Fruit fly (Drosophila melanogaster) whole organism, embryonic: Measurements from ENCODE around the gene QIL1.

Experiments used
- Ada2b ChIP-seq: fragments of 200-800 bp; sonication (Bioruptor generic); IDR thresholded peaks from 2 replicates; pipeline ENCODE4 v1.3.6; 2022; ENCODE audit warnings: missing biosample characterization, missing genetic modification characterization
- Antp ChIP-seq: fragments of 200-800 bp; sonication (Bioruptor generic); optimal IDR thresholded peaks from 3 replicates; lab custom pipeline; 2016; ENCODE audit warnings: missing biosample characterization, missing genetic modification characterization
- Blimp-1 ChIP-seq: fragments of 200-800 bp; sonication (Bioruptor generic); optimal IDR thresholded peaks from 3 replicates; lab custom pipeline; 2018; ENCODE audit warnings: missing biosample characterization, missing genetic modification characterization, mild to moderate bottlenecking, moderate library complexity, missing genetic modification reagents
- CG11456 ChIP-seq: fragments of 200-800 bp; sonication (Bioruptor generic); IDR thresholded peaks from 3 replicates; pipeline ENCODE4 v1.3.6; 2022; ENCODE audit warnings: missing biosample characterization, missing genetic modification characterization
- CG11504 ChIP-seq: fragments of 200-800 bp; sonication (Bioruptor generic); optimal IDR thresholded peaks from 3 replicates; lab custom pipeline; 2019; ENCODE audit warnings: missing biosample characterization, mild to moderate bottlenecking, missing genetic modification characterization, moderate library complexity
- CG15011 ChIP-seq: fragments of 200-800 bp; sonication (Bioruptor generic); optimal IDR thresholded peaks from 3 replicates; lab custom pipeline; 2018; ENCODE audit warnings: missing biosample characterization, mild to moderate bottlenecking, missing genetic modification characterization
- CG1529 ChIP-seq: fragments of 200-800 bp; sonication (Bioruptor generic); optimal IDR thresholded peaks from 3 replicates; lab custom pipeline; 2018; ENCODE audit warnings: missing biosample characterization, missing genetic modification characterization
- CG15601 ChIP-seq: fragments of 200-800 bp; sonication (Bioruptor generic); optimal IDR thresholded peaks from 3 replicates; lab custom pipeline; 2019; ENCODE audit warnings: missing biosample characterization, mild to moderate bottlenecking, missing genetic modification characterization, moderate library complexity
- CG16815 ChIP-seq: fragments of 200-800 bp; sonication (Bioruptor generic); optimal IDR thresholded peaks from 3 replicates; lab custom pipeline; 2017; ENCODE audit warnings: missing biosample characterization, mild to moderate bottlenecking, missing genetic modification characterization
- CG17186 ChIP-seq: fragments of 200-800 bp; sonication (Bioruptor generic); optimal IDR thresholded peaks from 3 replicates; lab custom pipeline; 2017; ENCODE audit warnings: missing biosample characterization, missing genetic modification reagents, missing genetic modification characterization
- CG17359 ChIP-seq: fragments of 200-800 bp; sonication (Bioruptor generic); optimal IDR thresholded peaks from 3 replicates; lab custom pipeline; 2018; ENCODE audit warnings: missing biosample characterization, mild to moderate bottlenecking, missing genetic modification characterization, moderate library complexity
- CG18011 ChIP-seq: fragments of 200-800 bp; sonication (Bioruptor generic); optimal IDR thresholded peaks from 2 replicates; lab custom pipeline; 2017; ENCODE audit warnings: missing biosample characterization, missing genetic modification characterization, mild to moderate bottlenecking, moderate library complexity, missing genotype
- CG31224 ChIP-seq: fragments of 200-800 bp; sonication (Bioruptor generic); IDR thresholded peaks from 2 replicates; pipeline ENCODE4 v1.3.6; 2022; ENCODE audit warnings: missing biosample characterization, missing genetic modification characterization
- CG3407 ChIP-seq: fragments of 200-800 bp; sonication (Bioruptor generic); optimal IDR thresholded peaks from 2 replicates; lab custom pipeline; 2018; ENCODE audit warnings: missing biosample characterization, mild to moderate bottlenecking, missing genetic modification characterization
- CG5245 ChIP-seq: fragments of 200-800 bp; sonication (Bioruptor generic); optimal IDR thresholded peaks from 3 replicates; lab custom pipeline; 2016; ENCODE audit warnings: missing biosample characterization, missing genetic modification characterization
- CG6254 ChIP-seq: fragments of 200-800 bp; sonication (Bioruptor generic); optimal IDR thresholded peaks from 3 replicates; lab custom pipeline; 2017; ENCODE audit warnings: mild to moderate bottlenecking, missing biosample characterization, missing genetic modification reagents, missing genetic modification characterization
- CG6813 ChIP-seq: fragments of 200-800 bp; sonication (Bioruptor generic); optimal IDR thresholded peaks from 2 replicates; lab custom pipeline; 2017; ENCODE audit warnings: missing biosample characterization, missing genetic modification characterization, mild to moderate bottlenecking, moderate library complexity, missing genetic modification reagents
- CHES-1-like ChIP-seq: fragments of 200-800 bp; sonication (Bioruptor generic); optimal IDR thresholded peaks from 2 replicates; lab custom pipeline; 2016; ENCODE audit warnings: missing biosample characterization, missing genetic modification characterization
- Dek ChIP-seq: fragments of 200-800 bp; sonication (Bioruptor generic); optimal IDR thresholded peaks from 3 replicates; lab custom pipeline; 2019; ENCODE audit warnings: missing biosample characterization, mild to moderate bottlenecking, missing genetic modification characterization, moderate library complexity
- Dref ChIP-seq: fragments of 200-800 bp; sonication (Bioruptor generic); IDR thresholded peaks from 2 replicates; pipeline ENCODE4 v1.3.6; 2022; ENCODE audit warnings: missing biosample characterization, missing genetic modification characterization
- E2f1 ChIP-seq: fragments of 200-800 bp; sonication (Bioruptor generic); IDR thresholded peaks from 2 replicates; pipeline ENCODE4 v1.3.6; 2022; ENCODE audit warnings: missing biosample characterization, missing genetic modification characterization
- ERR ChIP-seq: fragments of 200-800 bp; sonication (Bioruptor generic); optimal IDR thresholded peaks from 2 replicates; lab custom pipeline; 2016; ENCODE audit warnings: missing biosample characterization, missing genetic modification characterization
- HLH54F ChIP-seq: fragments of 200-800 bp; sonication (Bioruptor generic); optimal IDR thresholded peaks from 3 replicates; lab custom pipeline; 2016; ENCODE audit warnings: missing biosample characterization, missing genetic modification characterization
- HLHmδ ChIP-seq: fragments of 200-800 bp; sonication (Bioruptor generic); optimal IDR thresholded peaks from 2 replicates; lab custom pipeline; 2018; ENCODE audit warnings: missing biosample characterization, mild to moderate bottlenecking, missing genetic modification characterization, moderate library complexity
- HmgD ChIP-seq: fragments of 200-800 bp; sonication (Bioruptor generic); optimal IDR thresholded peaks from 3 replicates; lab custom pipeline; 2016; ENCODE audit warnings: missing biosample characterization, missing genetic modification characterization
- Hmr ChIP-seq: fragments of 200-800 bp; sonication (Bioruptor generic); optimal IDR thresholded peaks from 3 replicates; lab custom pipeline; 2017; ENCODE audit warnings: mild to moderate bottlenecking, missing biosample characterization, missing genetic modification reagents, missing genetic modification characterization
- MESR4 ChIP-seq: fragments of 200-800 bp; sonication (Bioruptor generic); optimal IDR thresholded peaks from 2 replicates; lab custom pipeline; 2018; ENCODE audit warnings: missing biosample characterization, mild to moderate bottlenecking, missing genetic modification characterization, moderate library complexity
- NC2β ChIP-seq: fragments of 200-800 bp; sonication (Bioruptor generic); optimal IDR thresholded peaks from 2 replicates; lab custom pipeline; 2016; ENCODE audit warnings: missing biosample characterization, missing genetic modification characterization
- Taf1 ChIP-seq: fragments of 200-800 bp; sonication (Bioruptor generic); IDR thresholded peaks from 2 replicates; pipeline ENCODE4 v1.3.6; 2022; ENCODE audit warnings: missing biosample characterization, missing genetic modification characterization
- Usf ChIP-seq: fragments of 200-800 bp; sonication (Bioruptor generic); optimal IDR thresholded peaks from 2 replicates; lab custom pipeline; 2017; ENCODE audit warnings: missing genotype, missing biosample characterization, missing genetic modification characterization
- Vsx1 ChIP-seq: fragments of 200-800 bp; sonication (Bioruptor generic); optimal IDR thresholded peaks from 2 replicates; lab custom pipeline; 2017; ENCODE audit warnings: missing biosample characterization, mild to moderate bottlenecking, missing genetic modification characterization, missing genetic modification reagents
- cad ChIP-seq: fragments of >200 bp; optimal IDR thresholded peaks from 2 replicates; lab custom pipeline; 2017; ENCODE audit warnings: missing biosample characterization, missing genetic modification characterization
- ewg ChIP-seq: fragments of 200-800 bp; sonication (Bioruptor generic); optimal IDR thresholded peaks from 3 replicates; lab custom pipeline; 2017; ENCODE audit warnings: mild to moderate bottlenecking, missing biosample characterization, missing genetic modification reagents, missing genetic modification characterization
- fd3F ChIP-seq: fragments of 200-800 bp; sonication (Bioruptor generic); optimal IDR thresholded peaks from 2 replicates; lab custom pipeline; 2018; ENCODE audit warnings: missing biosample characterization, mild to moderate bottlenecking, missing genetic modification characterization, moderate library complexity
- gcm2 ChIP-seq: fragments of 200-800 bp; sonication (Bioruptor generic); optimal IDR thresholded peaks from 2 replicates; lab custom pipeline; 2016; ENCODE audit warnings: missing biosample characterization, missing genetic modification characterization
- ind ChIP-seq: fragments of 200-800 bp; sonication (Bioruptor generic); optimal IDR thresholded peaks from 3 replicates; lab custom pipeline; 2016; ENCODE audit warnings: missing biosample characterization, missing genetic modification characterization
- kni ChIP-seq: fragments of 200-800 bp; sonication (Bioruptor generic); optimal IDR thresholded peaks from 3 replicates; lab custom pipeline; 2017; ENCODE audit warnings: mild to moderate bottlenecking, missing biosample characterization, missing genetic modification reagents, missing genetic modification characterization
- luna ChIP-seq: fragments of 200-800 bp; sonication (Bioruptor generic); optimal IDR thresholded peaks from 2 replicates; lab custom pipeline; 2016; ENCODE audit warnings: missing biosample characterization, missing genetic modification characterization
- mam ChIP-seq: fragments of 200-800 bp; sonication (Bioruptor generic); optimal IDR thresholded peaks from 3 replicates; lab custom pipeline; 2016; ENCODE audit warnings: missing biosample characterization, missing genetic modification characterization
- nerfin-1 ChIP-seq: fragments of 200-800 bp; sonication (Bioruptor generic); optimal IDR thresholded peaks from 3 replicates; lab custom pipeline; 2019; ENCODE audit warnings: missing biosample characterization, mild to moderate bottlenecking, missing genetic modification characterization, moderate library complexity
- p53 ChIP-seq: fragments of 200-800 bp; sonication (Bioruptor generic); optimal IDR thresholded peaks from 2 replicates; lab custom pipeline; 2016; ENCODE audit warnings: missing biosample characterization, missing genetic modification characterization
- pros ChIP-seq: fragments of 200-800 bp; sonication (Bioruptor generic); optimal IDR thresholded peaks from 3 replicates; lab custom pipeline; 2019; ENCODE audit warnings: missing biosample characterization, mild to moderate bottlenecking, missing genetic modification characterization, moderate library complexity
- row ChIP-seq: fragments of 200-800 bp; sonication (Bioruptor generic); IDR thresholded peaks from 3 replicates; pipeline ENCODE4 v1.3.6; 2022; ENCODE audit warnings: missing biosample characterization, missing genetic modification characterization
- sisA ChIP-seq: fragments of 200-800 bp; sonication (Bioruptor generic); IDR thresholded peaks from 2 replicates; pipeline ENCODE4 v1.3.6; 2022; ENCODE audit warnings: missing biosample characterization, missing genetic modification characterization
- tap ChIP-seq: fragments of 200-800 bp; optimal IDR thresholded peaks from 3 replicates; lab custom pipeline; 2019; ENCODE audit warnings: missing biosample characterization, mild to moderate bottlenecking, missing genetic modification characterization, moderate library complexity
- trem ChIP-seq: fragments of 200-800 bp; optimal IDR thresholded peaks from 3 replicates; lab custom pipeline; 2019; ENCODE audit warnings: missing biosample characterization, mild to moderate bottlenecking, missing genetic modification characterization, moderate library complexity
- tup ChIP-seq: fragments of 200-800 bp; sonication (Bioruptor generic); optimal IDR thresholded peaks from 2 replicates; lab custom pipeline; 2016; ENCODE audit warnings: missing biosample characterization, mild to moderate bottlenecking, missing genetic modification characterization, moderate library complexity
- twi ChIP-seq: fragments of 200-800 bp; optimal IDR thresholded peaks from 2 replicates; lab custom pipeline; 2019; ENCODE audit warnings: missing biosample characterization, mild to moderate bottlenecking, missing genetic modification characterization, moderate library complexity
- zfh2 ChIP-seq: fragments of 200-800 bp; sonication (Bioruptor generic); optimal IDR thresholded peaks from 2 replicates; lab custom pipeline; 2016; ENCODE audit warnings: missing biosample characterization, missing genetic modification characterization

QIL1 gene

DNA sequence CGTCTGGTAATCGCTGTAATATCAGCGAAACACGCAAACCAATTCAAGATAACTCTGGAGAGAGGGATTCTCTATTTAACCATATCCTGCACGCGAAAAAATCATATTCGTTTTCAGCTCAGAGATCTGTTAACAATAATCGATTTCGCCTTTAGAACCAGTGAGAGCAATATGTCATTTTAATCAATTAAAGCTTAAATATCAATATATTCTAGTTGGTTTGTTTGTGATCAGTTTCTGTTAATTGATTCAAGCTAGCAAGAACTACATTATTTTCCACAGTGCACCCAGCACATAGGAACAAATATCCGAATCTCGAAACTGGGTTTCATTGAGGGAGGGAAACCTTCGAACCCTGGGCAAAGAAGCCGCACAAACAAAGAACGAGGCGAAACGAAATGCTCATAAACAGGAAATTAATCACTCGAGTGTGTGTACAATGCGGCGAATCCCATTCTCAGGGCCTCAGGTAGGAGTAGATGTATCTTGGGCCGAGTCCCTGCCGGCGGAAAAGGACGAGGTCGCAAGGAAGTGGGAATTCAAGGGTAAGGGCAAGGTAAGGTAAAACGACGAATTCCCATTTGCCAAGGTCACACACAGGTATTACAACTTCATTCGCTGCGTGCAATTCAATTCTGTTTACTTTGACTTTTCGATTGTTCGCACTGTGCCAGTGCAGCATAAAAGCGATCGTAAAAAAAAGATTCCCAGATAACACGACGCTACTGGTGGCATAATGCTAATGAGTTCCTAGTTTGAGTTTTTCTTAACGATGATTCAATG, 49.6 kb upstream of the QIL1 start (continued):
- TF ChIP-seq tup (GFP tag; lab: Kevin White, UChicago) (no peak), row (GFP tag; lab: Robert Waterston, UW) (peak; percentile 57; the same call in 1 of the 3 replicates), CG5245 (GFP tag; lab: Kevin White, UChicago) (no peak), CG16815 (GFP tag; lab: Kevin White, UChicago) (peak; percentile 69), NC2β (GFP tag; lab: Kevin White, UChicago) (peak; percentile 76), sisA (GFP tag; lab: Robert Waterston, UW) (no peak), tap (no peak), gcm2 (GFP tag; lab: Kevin White, UChicago) (no peak), CG6813 (GFP tag; lab: Kevin White, UChicago) (no peak), CG1529 (GFP tag; lab: Kevin White, UChicago) (no peak), Antp (no peak), ind (peak; percentile 13), p53 (GFP tag; lab: Kevin White, UChicago) (no peak), CG31224 (GFP tag; lab: Robert Waterston, UW) (no peak), CG11456 (no peak), HLH54F (GFP tag; lab: Kevin White, UChicago) (peak; percentile 38), Hmr (GFP tag; lab: Kevin White, UChicago) (peak; percentile 6), CG17186 (GFP tag; lab: Kevin White, UChicago) (no peak), twi (tag; lab: Kevin White, UChicago) (peak; percentile 49), Dek (no peak), CG3407 (GFP tag; lab: Kevin White, UChicago) (no peak), Dref (GFP tag; lab: Robert Waterston, UW) (no peak), MESR4 (GFP tag; lab: Kevin White, UChicago) (no peak), CG6254 (peak; percentile 35), CG11504 (tag; lab: Kevin White, UChicago) (peak; percentile 5), ewg (GFP tag; lab: Kevin White, UChicago) (no peak), pros (GFP tag; lab: Kevin White, UChicago) (peak; percentile 80), CHES-1-like (GFP tag; lab: Kevin White, UChicago) (peak; percentile 23), HLHmδ (GFP tag; lab: Kevin White, UChicago) (no peak), CG17359 (tag; lab: Kevin White, UChicago) (no peak), Usf (GFP tag; lab: Kevin White, UChicago) (peak; percentile 45), cad (GFP tag; lab: Kevin White, UChicago) (peak; percentile 77), E2f1 (GFP tag; lab: Robert Waterston, UW) (no peak), luna (GFP tag; lab: Kevin White, UChicago) (no peak), fd3F (GFP tag; lab: Kevin White, UChicago) (no peak), mam (GFP tag; lab: Kevin White, UChicago) (peak; percentile 13), kni (GFP tag; lab: Kevin White, UChicago) (peak; percentile 64), CG15601 (tag; lab: Kevin White, UChicago) (no peak), Blimp-1 (GFP tag; lab: Kevin White, UChicago) (peak; percentile 7), trem (tag; lab: Kevin White, UChicago) (peak; percentile 56), CG18011 (GFP tag; lab: Kevin White, UChicago) (no peak), Taf1 (GFP tag; lab: Robert Waterston, UW) (no peak), ERR (GFP tag; lab: Kevin White, UChicago) (no peak), HmgD (no peak), Ada2b (GFP tag; lab: Robert Waterston, UW) (no peak), nerfin-1 (tag; lab: Kevin White, UChicago) (no peak), zfh2 (GFP tag; lab: Kevin White, UChicago) (no peak), CG15011 (no peak), Vsx1 (GFP tag; lab: Kevin White, UChicago) (no peak)
